Worm (Caenorhabditis elegans) whole organism, young adult: ENCODE measurements around the gene rpl-15.

ENCODE experiments used
- B0019.2 ChIP-seq: fragments of 200-800 bp; sonication (Bioruptor generic); conservative IDR thresholded peaks from 2 replicates; pipeline ENCODE4 v1.3.6; 2022; ENCODE audit warnings: missing genetic modification reagents, missing genetic modification characterization, missing compliant biosample characterization
- B0035.1 ChIP-seq: sonication (generic microtip); optimal IDR thresholded peaks from 2 replicates; lab custom pipeline; 2016; ENCODE audit warnings: missing genetic modification characterization, mild to moderate bottlenecking, missing compliant biosample characterization, missing genotype, missing genetic modification reagents
- B0261.1 ChIP-seq: sonication (generic microtip); optimal IDR thresholded peaks from 2 replicates; lab custom pipeline; 2016; ENCODE audit warnings: mild to moderate bottlenecking, missing genetic modification characterization, moderate library complexity, missing compliant biosample characterization
- B0336.3 ChIP-seq: fragments of 200-800 bp; sonication (Bioruptor generic); IDR thresholded peaks from 2 replicates; pipeline ENCODE4 v1.3.6; 2022; ENCODE audit warnings: missing genetic modification characterization, missing compliant biosample characterization
- F10E7.11 ChIP-seq: sonication (generic microtip); optimal IDR thresholded peaks from 2 replicates; lab custom pipeline; 2017; ENCODE audit warnings: mild to moderate bottlenecking, missing genetic modification characterization, moderate library complexity, missing compliant biosample characterization
- F49E8.2 ChIP-seq: sonication (generic microtip); optimal IDR thresholded peaks from 3 replicates; lab custom pipeline; 2017; ENCODE audit warnings: missing genetic modification characterization, mild to moderate bottlenecking, missing compliant biosample characterization, antibody characterized with exemption, moderate library complexity; ENCODE audit not compliant: insufficient read depth
- K12H6.12 ChIP-seq: fragments of 200-800 bp; sonication (Bioruptor generic); optimal IDR thresholded peaks from 2 replicates; lab custom pipeline; 2018; ENCODE audit warnings: mild to moderate bottlenecking, missing genetic modification characterization, missing compliant biosample characterization
- T07F8.4 ChIP-seq: sonication (generic microtip); optimal IDR thresholded peaks from 2 replicates; lab custom pipeline; 2016; ENCODE audit warnings: mild to moderate bottlenecking, missing genetic modification characterization, moderate library complexity, missing compliant biosample characterization
- Y79H2A.3 ChIP-seq: fragments of 200-800 bp; sonication (Bioruptor generic); conservative IDR thresholded peaks from 2 replicates; pipeline ENCODE4 v1.3.6; 2022; ENCODE audit warnings: missing genetic modification reagents, missing genetic modification characterization, missing compliant biosample characterization
- Y95B8A.8 ChIP-seq: fragments of 200-800 bp; sonication (Bioruptor generic); IDR thresholded peaks from 2 replicates; pipeline ENCODE4 v1.3.6; 2022; ENCODE audit warnings: missing genetic modification reagents, missing genetic modification characterization, missing compliant biosample characterization
- akir-1 ChIP-seq: fragments of 200-800 bp; sonication (Bioruptor generic); optimal IDR thresholded peaks from 2 replicates; lab custom pipeline; 2018; ENCODE audit warnings: mild to moderate bottlenecking, missing genetic modification characterization, moderate library complexity, missing compliant biosample characterization
- ama-1 ChIP-seq, 3 experiments: fragments of 150-350 bp in 1 of 3; sonication (generic microtip) in 2 of 3; optimal IDR thresholded peaks; 2 replicates each; lab custom pipeline; 2014 to 2018; ENCODE audit warnings: missing biosample characterization in 2 of 3, missing genetic modification characterization in 2 of 3, missing genetic modification reagents in 2 of 3
- aptf-2 ChIP-seq: fragments of 200-800 bp; sonication (Bioruptor generic); conservative IDR thresholded peaks from 2 replicates; pipeline ENCODE4 v1.3.6; 2022; ENCODE audit warnings: missing genetic modification reagents, missing genetic modification characterization, missing compliant biosample characterization
- athp-1 ChIP-seq: sonication (generic microtip); optimal IDR thresholded peaks from 2 replicates; lab custom pipeline; 2017; ENCODE audit warnings: mild to moderate bottlenecking, missing genetic modification characterization, missing compliant biosample characterization
- attf-3 ChIP-seq: fragments of 200-800 bp; sonication (Bioruptor generic); conservative IDR thresholded peaks from 2 replicates; pipeline ENCODE4 v1.3.6; 2022; ENCODE audit warnings: missing genetic modification reagents, missing genetic modification characterization, missing compliant biosample characterization
- bed-1 ChIP-seq: fragments of 200-800 bp; sonication (Bioruptor generic); IDR thresholded peaks from 2 replicates; pipeline ENCODE4 v1.3.6; 2022; ENCODE audit warnings: missing genetic modification reagents, missing genetic modification characterization, missing compliant biosample characterization
- cebp-1 ChIP-seq, 2 experiments: fragments of 200-800 bp in 1 of 2; sonication (Bioruptor generic) in 1 of 2; sonication (generic microtip) in 1 of 2; IDR thresholded peaks in 1 of 2; optimal IDR thresholded peaks in 1 of 2; 2 replicates each; pipeline versions ENCODE4 v1.3.6 to Lab custom; 2017 to 2022; ENCODE audit warnings: missing compliant biosample characterization in 2 of 2, missing genetic modification characterization in 2 of 2, mild to moderate bottlenecking in 1 of 2, missing genetic modification reagents in 1 of 2, moderate library complexity in 1 of 2
- cebp-2 ChIP-seq: fragments of 200-800 bp; sonication (Bioruptor generic); IDR thresholded peaks from 2 replicates; pipeline ENCODE4 v1.3.6; 2022; ENCODE audit warnings: missing genetic modification characterization, missing compliant biosample characterization
- ceh-58 ChIP-seq: fragments of 200-800 bp; sonication (Bioruptor generic); IDR thresholded peaks from 2 replicates; pipeline ENCODE4 v1.3.6; 2022; ENCODE audit warnings: missing genetic modification characterization, missing compliant biosample characterization
- chd-7 ChIP-seq: sonication (generic microtip); optimal IDR thresholded peaks from 2 replicates; lab custom pipeline; 2016; ENCODE audit warnings: mild to moderate bottlenecking, missing genetic modification characterization, moderate library complexity, missing compliant biosample characterization
- die-1 ChIP-seq: sonication (generic microtip); optimal IDR thresholded peaks from 2 replicates; lab custom pipeline; 2016; ENCODE audit warnings: missing genotype, mild to moderate bottlenecking, missing genetic modification characterization, missing compliant biosample characterization
- dpl-1 ChIP-seq: fragments of 150-350 bp; optimal IDR thresholded peaks from 2 replicates; lab custom pipeline; 2014; ENCODE audit warnings: missing biosample characterization, missing genetic modification reagents, missing genetic modification characterization
- efl-1 ChIP-seq: fragments of 150-350 bp; optimal IDR thresholded peaks from 2 replicates; lab custom pipeline; 2014; ENCODE audit warnings: missing biosample characterization, missing genetic modification reagents, missing genetic modification characterization
- egl-44 ChIP-seq: fragments of 200-800 bp; sonication (Bioruptor generic); IDR thresholded peaks from 2 replicates; pipeline ENCODE4 v1.3.6; 2022; ENCODE audit warnings: missing genetic modification reagents, missing genetic modification characterization, missing compliant biosample characterization
- him-1 ChIP-seq: sonication (generic microtip); optimal IDR thresholded peaks from 2 replicates; lab custom pipeline; 2016; ENCODE audit warnings: missing genotype, missing genetic modification reagents, missing genetic modification characterization, missing compliant biosample characterization
- hlh-26 ChIP-seq: fragments of 200-800 bp; sonication (Bioruptor generic); conservative IDR thresholded peaks from 2 replicates; pipeline ENCODE4 v1.3.6; 2022; ENCODE audit warnings: missing genetic modification reagents, missing genetic modification characterization, missing compliant biosample characterization
- lag-1 ChIP-seq: fragments of 200-800 bp; sonication (Bioruptor generic); IDR thresholded peaks from 2 replicates; pipeline ENCODE4 v1.3.6; 2022; ENCODE audit warnings: missing genetic modification reagents, missing genetic modification characterization, missing compliant biosample characterization
- lin-40 ChIP-seq: sonication (generic microtip); optimal IDR thresholded peaks from 2 replicates; lab custom pipeline; 2016; ENCODE audit warnings: missing genetic modification characterization, mild to moderate bottlenecking, missing compliant biosample characterization, missing genotype, missing genetic modification reagents
- lsy-27 ChIP-seq: sonication (generic microtip); optimal IDR thresholded peaks from 2 replicates; lab custom pipeline; 2017; ENCODE audit warnings: missing genetic modification characterization, mild to moderate bottlenecking, missing compliant biosample characterization, antibody characterized with exemption, missing genotype, borderline replicate concordance; ENCODE audit not compliant: insufficient read depth
- madf-3 ChIP-seq: fragments of 200-800 bp; sonication (Bioruptor generic); IDR thresholded peaks from 2 replicates; pipeline ENCODE4 v1.3.6; 2022; ENCODE audit warnings: missing genetic modification reagents, missing genetic modification characterization, missing compliant biosample characterization
- madf-6 ChIP-seq: fragments of 200-800 bp; sonication (Bioruptor generic); IDR thresholded peaks from 2 replicates; pipeline ENCODE4 v1.3.6; 2022; ENCODE audit warnings: missing genetic modification reagents, missing genetic modification characterization, missing compliant biosample characterization
- madf-8 ChIP-seq: fragments of 200-800 bp; sonication (Bioruptor generic); conservative IDR thresholded peaks from 2 replicates; pipeline ENCODE4 v1.3.6; 2022; ENCODE audit warnings: missing genetic modification reagents, missing genetic modification characterization, missing compliant biosample characterization
- nfya-1 ChIP-seq: sonication (generic microtip); optimal IDR thresholded peaks from 2 replicates; lab custom pipeline; 2017; ENCODE audit warnings: antibody characterized with exemption, missing compliant biosample characterization, missing genetic modification characterization, borderline replicate concordance; ENCODE audit not compliant: insufficient read depth
- nfya-2 ChIP-seq: fragments of 200-800 bp; sonication (Bioruptor generic); IDR thresholded peaks from 2 replicates; pipeline ENCODE4 v1.3.6; 2022; ENCODE audit warnings: missing genetic modification reagents, missing genetic modification characterization, missing compliant biosample characterization
- nhr-80 ChIP-seq: sonication (generic microtip); optimal IDR thresholded peaks from 2 replicates; lab custom pipeline; 2016; ENCODE audit warnings: missing genetic modification characterization, missing compliant biosample characterization
- nhr-90 ChIP-seq: sonication (generic microtip); optimal IDR thresholded peaks from 2 replicates; lab custom pipeline; 2016; ENCODE audit warnings: missing genotype, mild to moderate bottlenecking, missing genetic modification characterization, missing compliant biosample characterization
- repo-1 ChIP-seq: sonication (generic microtip); optimal IDR thresholded peaks from 2 replicates; lab custom pipeline; 2017; ENCODE audit warnings: mild to moderate bottlenecking, missing genetic modification characterization, missing compliant biosample characterization
- snpc-1.3 ChIP-seq: sonication (generic microtip); optimal IDR thresholded peaks from 2 replicates; lab custom pipeline; 2017; ENCODE audit warnings: missing genetic modification characterization, mild to moderate bottlenecking, missing compliant biosample characterization, antibody characterized with exemption, moderate library complexity, missing genotype, missing genetic modification reagents; ENCODE audit not compliant: insufficient read depth
- snpc-3.4 ChIP-seq: sonication (generic microtip); optimal IDR thresholded peaks from 2 replicates; lab custom pipeline; 2017; ENCODE audit warnings: missing genetic modification characterization, mild to moderate bottlenecking, missing compliant biosample characterization, antibody characterized with exemption, moderate library complexity, missing genotype, missing genetic modification reagents
- sptf-2 ChIP-seq: fragments of 200-800 bp; sonication (Bioruptor generic); optimal IDR thresholded peaks from 2 replicates; lab custom pipeline; 2018; ENCODE audit warnings: mild to moderate bottlenecking, missing genetic modification characterization, missing compliant biosample characterization
- unc-62 ChIP-seq: fragments of 150-350 bp; optimal IDR thresholded peaks from 2 replicates; lab custom pipeline; 2014; ENCODE audit warnings: missing biosample characterization, missing genetic modification reagents, missing genetic modification characterization
- zfh-2 ChIP-seq: fragments of 200-800 bp; sonication (Bioruptor generic); conservative IDR thresholded peaks from 2 replicates; pipeline ENCODE4 v1.3.6; 2022; ENCODE audit warnings: missing genetic modification reagents, missing genetic modification characterization, missing compliant biosample characterization
- zim-3 ChIP-seq: sonication (generic microtip); optimal IDR thresholded peaks from 2 replicates; lab custom pipeline; 2017; ENCODE audit warnings: mild to moderate bottlenecking, missing genetic modification characterization, moderate library complexity, missing compliant biosample characterization
- ztf-26 ChIP-seq: sonication (generic microtip); optimal IDR thresholded peaks from 2 replicates; lab custom pipeline; 2017; ENCODE audit warnings: missing genetic modification characterization, missing compliant biosample characterization

rpl-15 gene

ce11 chrIV:657046-657445, 2.7 kb upstream of the rpl-15 start:
- TF ChIP-seq repo-1 (tag; lab: Kevin White, UChicago) = peak; percentile 14
- no peak for TF ChIP-seq sptf-2 (GFP tag; lab: Kevin White, UChicago)
- TF ChIP-seq zfh-2 (GFP tag; lab: Robert Waterston, UW) = peak; percentile 78
- no peak for TF ChIP-seq snpc-3.4
- 0 out of 2 replicates have a peak, but pooled peaks have one; percentile 50 for TF ChIP-seq ceh-58 (GFP tag; lab: Robert Waterston, UW)

- TF ChIP-seq snpc-1.3 (no peak), lag-1 (GFP tag; lab: Robert Waterston, UW) (no peak), hlh-26 (GFP tag; lab: Robert Waterston, UW) (no peak), lsy-27 (tag; lab: Kevin White, UChicago) (no peak), ztf-26 (tag; lab: Kevin White, UChicago) (no peak), die-1 (no peak), B0336.3 (peak; percentile 90), egl-44 (GFP tag; lab: Robert Waterston, UW) (0 out of 2 replicates have a peak, but pooled peaks have one; percentile 22), K12H6.12 (tag; lab: Kevin White, UChicago) (no peak), efl-1 (no peak), madf-8 (GFP tag; lab: Robert Waterston, UW) (no peak), zim-3 (tag; lab: Kevin White, UChicago) (peak; percentile 48), nfya-1 (tag; lab: Kevin White, UChicago) (no peak), athp-1 (tag; lab: Kevin White, UChicago) (peak; percentile 47), akir-1 (GFP tag; lab: Kevin White, UChicago) (no peak), nfya-2 (peak; percentile 80; the same call in 1 of the 2 replicates), chd-7 (no peak), dpl-1 (GFP tag; lab: Kevin White, UChicago) (no peak), aptf-2 (GFP tag; lab: Robert Waterston, UW) (no peak), nhr-80 (tag; lab: Kevin White, UChicago) (no peak), him-1 (tag; lab: Kevin White, UChicago) (peak; percentile 47), ama-1 (optimal IDR thresholded peaks at IDR 0.05; lab: Kevin White, UChicago) (no peak), ama-1 (GFP tag; optimal IDR thresholded peaks at IDR 0.05; lab: Kevin White, UChicago) (no peak), B0261.1 (tag; lab: Kevin White, UChicago) (peak; percentile 2), Y95B8A.8 (GFP tag; lab: Robert Waterston, UW) (0 out of 2 replicates have a peak, but pooled peaks have one; percentile 10), attf-3 (GFP tag; lab: Robert Waterston, UW) (no peak), bed-1 (GFP tag; lab: Robert Waterston, UW) (no peak), Y79H2A.3 (GFP tag; lab: Robert Waterston, UW) (no peak), sptf-2 (GFP tag; lab: Kevin White, UChicago) (no peak), cebp-2 (GFP tag; lab: Robert Waterston, UW) (0 out of 2 replicates have a peak, but pooled peaks have one; percentile 82), madf-6 (GFP tag; lab: Robert Waterston, UW) (peak; percentile 78), B0019.2 (GFP tag; lab: Robert Waterston, UW) (no peak), F49E8.2 (peak; percentile 82), nhr-90 (tag; lab: Kevin White, UChicago) (no peak), lin-40 (tag; lab: Kevin White, UChicago) (no peak), cebp-1 (GFP tag; IDR thresholded peaks at IDR 0.05; lab: Robert Waterston, UW) (no peak), cebp-1 (tag; optimal IDR thresholded peaks at IDR 0.05; lab: Kevin White, UChicago) (peak; percentile 14), madf-3 (peak; percentile 92), unc-62 (GFP tag; lab: Kevin White, UChicago) (no peak), F10E7.11 (tag; lab: Kevin White, UChicago) (no peak), T07F8.4 (tag; lab: Kevin White, UChicago) (no peak), B0035.1 (tag; lab: Kevin White, UChicago) (no peak)
Observed at ce11 chrIV:653138-653848, 1.1 kb downstream of the rpl-15 start, which contains the start of gene K11H12.1. TSS of gene K11H12.1 (minus strand) at chrIV:653421.
